Worm (Caenorhabditis elegans) whole organism, L4 larva: ENCODE data around the gene W02D7.5.

ENCODE experiments used
- T26A8.4 ChIP-seq: fragments of 200-800 bp; sonication (Bioruptor generic); IDR thresholded peaks from 2 replicates; pipeline ENCODE4 v1.3.6; 2022; ENCODE audit warnings: missing genetic modification characterization, missing compliant biosample characterization
- ceh-28 ChIP-seq: fragments of 150-350 bp; optimal IDR thresholded peaks from 2 replicates; lab custom pipeline; 2014; ENCODE audit warnings: missing biosample characterization, missing genetic modification reagents, missing genetic modification characterization
- dve-1 ChIP-seq: sonication (generic microtip); optimal IDR thresholded peaks from 2 replicates; lab custom pipeline; 2017; ENCODE audit warnings: antibody characterized with exemption, mild to moderate bottlenecking, missing genetic modification characterization, missing compliant biosample characterization; ENCODE audit not compliant: insufficient read depth
- jun-1 ChIP-seq: fragments of 150-350 bp; optimal IDR thresholded peaks from 2 replicates; lab custom pipeline; 2014; ENCODE audit warnings: missing biosample characterization, missing genetic modification reagents, missing genetic modification characterization
- lin-39 ChIP-seq: fragments of 150-350 bp; optimal IDR thresholded peaks from 2 replicates; lab custom pipeline; 2014; ENCODE audit warnings: missing biosample characterization, missing genetic modification reagents, missing genetic modification characterization
- mdl-1 ChIP-seq, 2 experiments: fragments of 150-350 bp in 1 of 2; sonication (generic microtip) in 1 of 2; optimal IDR thresholded peaks; 2 replicates each; lab custom pipeline; 2014 to 2017; ENCODE audit warnings: missing biosample characterization in 2 of 2, missing genetic modification characterization in 2 of 2
- nhr-11 ChIP-seq: fragments of 150-350 bp; optimal IDR thresholded peaks from 2 replicates; lab custom pipeline; 2014; ENCODE audit warnings: missing biosample characterization, missing genetic modification characterization
- nhr-6 ChIP-seq: fragments of 150-350 bp; optimal IDR thresholded peaks from 2 replicates; lab custom pipeline; 2014; ENCODE audit warnings: missing biosample characterization, missing genetic modification characterization
- sdz-12 ChIP-seq: fragments of 200-800 bp; sonication (Bioruptor generic); optimal IDR thresholded peaks from 2 replicates; lab custom pipeline; 2018; ENCODE audit warnings: mild to moderate bottlenecking, missing genetic modification characterization, missing compliant biosample characterization
- snpc-4 ChIP-seq: fragments of 150-350 bp; optimal IDR thresholded peaks from 2 replicates; lab custom pipeline; 2014; ENCODE audit warnings: missing biosample characterization, missing genetic modification characterization
- spr-1 ChIP-seq: sonication (generic microtip); optimal IDR thresholded peaks from 2 replicates; lab custom pipeline; 2016; ENCODE audit warnings: mild to moderate bottlenecking, missing genetic modification characterization, missing compliant biosample characterization
- unc-62 ChIP-seq, 3 experiments: fragments of 150-350 bp in 1 of 3; sonication (generic microtip); optimal IDR thresholded peaks in 2 of 3; peaks in 1 of 3; 1 replicate in 1 of 3; 2 replicates in 2 of 3; lab custom pipeline; 2014 to 2017; ENCODE audit warnings: missing biosample characterization in 3 of 3, missing genetic modification characterization in 3 of 3, missing genetic modification reagents in 3 of 3, missing genotype in 1 of 3
- ztf-11 ChIP-seq: fragments of 150-350 bp; optimal IDR thresholded peaks from 2 replicates; lab custom pipeline; 2014; ENCODE audit warnings: missing biosample characterization, missing genetic modification characterization

DNA sequence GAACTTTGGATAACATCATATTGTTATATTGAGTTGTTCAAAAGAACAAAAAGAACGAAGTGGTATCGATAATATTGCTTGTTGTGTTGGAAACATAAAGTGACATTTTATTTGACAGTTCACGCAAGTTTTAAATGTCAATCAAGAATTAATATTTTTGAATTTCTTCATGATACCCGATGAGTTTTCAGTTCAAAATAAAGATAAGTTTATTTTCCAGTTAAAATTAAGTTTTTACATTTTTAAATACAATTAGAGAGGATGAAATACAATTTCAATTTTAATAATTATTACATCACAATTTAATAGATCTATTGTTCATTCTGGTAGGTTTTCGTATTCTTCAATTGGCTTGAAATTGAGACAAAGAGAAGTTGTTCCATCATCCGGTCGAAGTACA, 1.5 kb downstream of the W02D7.5 start, which contains the start of gene W02D7.4:
- TF ChIP-seq unc-62 (GFP tag; optimal IDR thresholded peaks at IDR 0.05 in 1 of 2; lab: Kevin White, UChicago) = no peak
- TF ChIP-seq unc-62 (tag; optimal IDR thresholded peaks at IDR 0.05; lab: Kevin White, UChicago) = no peak
- no peak for TF ChIP-seq ceh-28 (tag; lab: Kevin White, UChicago)
- TF ChIP-seq ztf-11 (tag; lab: Kevin White, UChicago) = no peak
- TF ChIP-seq nhr-6 (tag; lab: Kevin White, UChicago) = no peak
- no peak for TF ChIP-seq sdz-12
- no peak for TF ChIP-seq T26A8.4 (GFP tag; lab: Robert Waterston, UW)
- no peak for TF ChIP-seq mdl-1 (tag; optimal IDR thresholded peaks at IDR 0.05; lab: Kevin White, UChicago)
- no peak for TF ChIP-seq spr-1 (tag; lab: Kevin White, UChicago)
- TF ChIP-seq dve-1 = no peak
- TF ChIP-seq snpc-4 (tag; lab: Kevin White, UChicago) = no peak
- no peak for TF ChIP-seq lin-39 (tag; lab: Kevin White, UChicago)
- TF ChIP-seq jun-1 (tag; lab: Kevin White, UChicago) = no peak
- no peak for TF ChIP-seq nhr-11 (tag; lab: Kevin White, UChicago)
